In genomic region chr3R:9620278-9620677, dm6 we compare ENCODE assay signal across 2 fruit fly cellular contexts.
TF ChIP-seq lines count a peak whose summit lies in the region.

No protein-coding gene starts in this region.

- TF ChIP-seq CTCF in whole organism, embryonic (GFP tag; optimal IDR thresholded peaks at IDR 0.05; lab: Kevin White, UChicago) = no peak

TF ChIP-seq in whole organism, adult, 20 proteins besides CTCF, POLR2A, EP300 and RAD21:
- TF ChIP-seq CG11617 (GFP tag; optimal IDR thresholded peaks at IDR 0.05; lab: Kevin White, UChicago) (no peak), Clk (GFP tag; optimal IDR thresholded peaks at IDR 0.05; lab: Kevin White, UChicago) (no peak), CG5204 (GFP tag; optimal IDR thresholded peaks at IDR 0.05; lab: Kevin White, UChicago) (no peak), bab1 (GFP tag; optimal IDR thresholded peaks at IDR 0.05; lab: Kevin White, UChicago) (no peak), Mnt (GFP tag; optimal IDR thresholded peaks at IDR 0.05; lab: Kevin White, UChicago) (no peak), cnc (optimal IDR thresholded peaks at IDR 0.05; lab: Kevin White, UChicago) (no peak), CG7101 (tag; optimal IDR thresholded peaks at IDR 0.05; lab: Kevin White, UChicago) (no peak), kay (GFP tag; lab: Kevin White, UChicago; ENCODE audit: borderline replicate concordance) (no peak), CG7045 (GFP tag; optimal IDR thresholded peaks at IDR 0.05; lab: Kevin White, UChicago) (peak; percentile 29), CG1620 (GFP tag; optimal IDR thresholded peaks at IDR 0.05; lab: Kevin White, UChicago) (no peak), pad (GFP tag; optimal IDR thresholded peaks at IDR 0.05; lab: Kevin White, UChicago) (no peak), CG14711 (tag; optimal IDR thresholded peaks at IDR 0.05; lab: Kevin White, UChicago) (no peak), toe (GFP tag; optimal IDR thresholded peaks at IDR 0.05; lab: Kevin White, UChicago) (peak; percentile 20)

TF ChIP-seq in whole organism, embryonic, 481 proteins besides CTCF, POLR2A, EP300 and RAD21:
- TF ChIP-seq CG13296 (GFP tag; optimal IDR thresholded peaks at IDR 0.05; lab: Kevin White, UChicago) (peak; percentile 43), CG2678 (tag; optimal IDR thresholded peaks at IDR 0.05; lab: Kevin White, UChicago) (peak; percentile 6), Nf-YC (tag; optimal IDR thresholded peaks at IDR 0.05; lab: Kevin White, UChicago) (peak; percentile 23), CG34376 (GFP tag; optimal IDR thresholded peaks at IDR 0.05; lab: Kevin White, UChicago) (peak; percentile 15), chinmo (GFP tag; IDR thresholded peaks at IDR 0.05; lab: Robert Waterston, UW; ENCODE audit: partially characterized antibody) (0 out of 4 replicates have a peak, but pooled peaks have one; percentile 45), pho (GFP tag; optimal IDR thresholded peaks at IDR 0.05; lab: Kevin White, UChicago) (no peak), CG18011 (GFP tag; optimal IDR thresholded peaks at IDR 0.05; lab: Kevin White, UChicago) (no peak), nmo (GFP tag; optimal IDR thresholded peaks at IDR 0.05; lab: Kevin White, UChicago) (no peak), exex (tag; optimal IDR thresholded peaks at IDR 0.05; lab: Kevin White, UChicago) (peak; percentile 89), sug (tag; optimal IDR thresholded peaks at IDR 0.05; lab: Kevin White, UChicago) (peak; percentile 56), CG12071 (GFP tag; optimal IDR thresholded peaks at IDR 0.05; lab: Kevin White, UChicago) (peak; percentile 6), cwo (GFP tag; optimal IDR thresholded peaks at IDR 0.05; lab: Kevin White, UChicago) (peak; percentile 11), mirr (GFP tag; optimal IDR thresholded peaks at IDR 0.05; lab: Kevin White, UChicago) (peak; percentile 1)
